Worm (Caenorhabditis elegans) whole organism, young adult: ENCODE data around the gene gpa-10.
A peak's percentile ranks its signal among the peaks of the same experiment; 100 is the strongest.

Source experiments
- C06A6.2 ChIP-seq: fragments of 200-800 bp; sonication (Bioruptor generic); conservative IDR thresholded peaks from 2 replicates; pipeline ENCODE4 v1.3.6; 2022; ENCODE audit warnings: missing genetic modification characterization, missing compliant biosample characterization
- F10E7.11 ChIP-seq: sonication (generic microtip); optimal IDR thresholded peaks from 2 replicates; lab custom pipeline; 2017; ENCODE audit warnings: mild to moderate bottlenecking, missing genetic modification characterization, moderate library complexity, missing compliant biosample characterization
- F22D6.2 ChIP-seq: sonication (generic microtip); optimal IDR thresholded peaks from 2 replicates; lab custom pipeline; 2016; ENCODE audit warnings: mild to moderate bottlenecking, missing genetic modification characterization, missing compliant biosample characterization
- F23B12.7 ChIP-seq: sonication (generic microtip); optimal IDR thresholded peaks from 2 replicates; lab custom pipeline; 2017; ENCODE audit warnings: missing genetic modification characterization, mild to moderate bottlenecking, missing compliant biosample characterization, antibody characterized with exemption, moderate library complexity; ENCODE audit not compliant: insufficient read depth
- F33H1.4 ChIP-seq: fragments of 200-800 bp; sonication (Bioruptor generic); IDR thresholded peaks from 2 replicates; pipeline ENCODE4 v1.3.6; 2022; ENCODE audit warnings: missing genetic modification reagents, missing genetic modification characterization, missing compliant biosample characterization
- F37B4.10 ChIP-seq: fragments of 200-800 bp; sonication (Bioruptor generic); IDR thresholded peaks from 2 replicates; pipeline ENCODE4 v1.3.6; 2022; ENCODE audit warnings: missing genetic modification characterization, missing compliant biosample characterization
- F55B11.4 ChIP-seq: sonication (generic microtip); optimal IDR thresholded peaks from 2 replicates; lab custom pipeline; 2016; ENCODE audit warnings: missing compliant biosample characterization, missing genetic modification characterization, borderline replicate concordance; ENCODE audit not compliant: insufficient read depth
- F57C9.4 ChIP-seq: sonication (generic microtip); optimal IDR thresholded peaks from 2 replicates; lab custom pipeline; 2017; ENCODE audit warnings: mild to moderate bottlenecking, missing genetic modification characterization, missing compliant biosample characterization
- K12H6.12 ChIP-seq: fragments of 200-800 bp; sonication (Bioruptor generic); optimal IDR thresholded peaks from 2 replicates; lab custom pipeline; 2018; ENCODE audit warnings: mild to moderate bottlenecking, missing genetic modification characterization, missing compliant biosample characterization
- Y53G8AR.9 ChIP-seq: fragments of 200-800 bp; sonication (Bioruptor generic); conservative IDR thresholded peaks from 2 replicates; pipeline ENCODE4 v1.3.6; 2022; ENCODE audit warnings: missing genetic modification reagents, missing genetic modification characterization, missing compliant biosample characterization
- Y56A3A.18 ChIP-seq: fragments of 200-800 bp; sonication (Bioruptor generic); IDR thresholded peaks from 2 replicates; pipeline ENCODE4 v1.3.6; 2022; ENCODE audit warnings: missing genetic modification reagents, missing genetic modification characterization, missing compliant biosample characterization
- Y79H2A.3 ChIP-seq: fragments of 200-800 bp; sonication (Bioruptor generic); conservative IDR thresholded peaks from 2 replicates; pipeline ENCODE4 v1.3.6; 2022; ENCODE audit warnings: missing genetic modification reagents, missing genetic modification characterization, missing compliant biosample characterization
- Y95B8A.8 ChIP-seq: fragments of 200-800 bp; sonication (Bioruptor generic); IDR thresholded peaks from 2 replicates; pipeline ENCODE4 v1.3.6; 2022; ENCODE audit warnings: missing genetic modification reagents, missing genetic modification characterization, missing compliant biosample characterization
- akir-1 ChIP-seq: fragments of 200-800 bp; sonication (Bioruptor generic); optimal IDR thresholded peaks from 2 replicates; lab custom pipeline; 2018; ENCODE audit warnings: mild to moderate bottlenecking, missing genetic modification characterization, moderate library complexity, missing compliant biosample characterization
- aptf-2 ChIP-seq: fragments of 200-800 bp; sonication (Bioruptor generic); conservative IDR thresholded peaks from 2 replicates; pipeline ENCODE4 v1.3.6; 2022; ENCODE audit warnings: missing genetic modification reagents, missing genetic modification characterization, missing compliant biosample characterization
- atf-7 ChIP-seq: sonication (generic microtip); optimal IDR thresholded peaks from 2 replicates; lab custom pipeline; 2017; ENCODE audit warnings: mild to moderate bottlenecking, missing genetic modification characterization, missing compliant biosample characterization
- attf-5 ChIP-seq: fragments of 200-800 bp; sonication (Bioruptor generic); optimal IDR thresholded peaks from 2 replicates; lab custom pipeline; 2018; ENCODE audit warnings: mild to moderate bottlenecking, missing genetic modification characterization, missing compliant biosample characterization
- attf-6 ChIP-seq: fragments of 200-800 bp; sonication (Bioruptor generic); IDR thresholded peaks from 2 replicates; pipeline ENCODE4 v1.3.6; 2022; ENCODE audit warnings: missing genetic modification reagents, missing genetic modification characterization, missing compliant biosample characterization
- cebp-2 ChIP-seq: fragments of 200-800 bp; sonication (Bioruptor generic); IDR thresholded peaks from 2 replicates; pipeline ENCODE4 v1.3.6; 2022; ENCODE audit warnings: missing genetic modification characterization, missing compliant biosample characterization
- ceh-40 ChIP-seq: fragments of 200-800 bp; sonication (Bioruptor generic); IDR thresholded peaks from 2 replicates; pipeline ENCODE4 v1.3.6; 2022; ENCODE audit warnings: missing genetic modification characterization, missing compliant biosample characterization
- egl-18 ChIP-seq: fragments of 200-800 bp; sonication (Bioruptor generic); IDR thresholded peaks from 2 replicates; pipeline ENCODE4 v1.3.6; 2022; ENCODE audit warnings: missing genetic modification reagents, missing genetic modification characterization, missing compliant biosample characterization
- egl-44 ChIP-seq: fragments of 200-800 bp; sonication (Bioruptor generic); IDR thresholded peaks from 2 replicates; pipeline ENCODE4 v1.3.6; 2022; ENCODE audit warnings: missing genetic modification reagents, missing genetic modification characterization, missing compliant biosample characterization
- fkh-3 ChIP-seq: sonication (generic microtip); optimal IDR thresholded peaks from 2 replicates; lab custom pipeline; 2016; ENCODE audit warnings: mild to moderate bottlenecking, missing genetic modification characterization, missing compliant biosample characterization
- hlh-12 ChIP-seq: sonication (generic microtip); optimal IDR thresholded peaks from 2 replicates; lab custom pipeline; 2016; ENCODE audit warnings: missing genetic modification characterization, missing compliant biosample characterization
- hlh-26 ChIP-seq: fragments of 200-800 bp; sonication (Bioruptor generic); conservative IDR thresholded peaks from 2 replicates; pipeline ENCODE4 v1.3.6; 2022; ENCODE audit warnings: missing genetic modification reagents, missing genetic modification characterization, missing compliant biosample characterization
- hsf-1 ChIP-seq: fragments of 200-800 bp; sonication (Bioruptor generic); IDR thresholded peaks from 2 replicates; pipeline ENCODE4 v1.3.6; 2022; ENCODE audit warnings: missing genetic modification reagents, missing genetic modification characterization, missing compliant biosample characterization
- lag-1 ChIP-seq: fragments of 200-800 bp; sonication (Bioruptor generic); IDR thresholded peaks from 2 replicates; pipeline ENCODE4 v1.3.6; 2022; ENCODE audit warnings: missing genetic modification reagents, missing genetic modification characterization, missing compliant biosample characterization
- let-526 ChIP-seq: fragments of 200-800 bp; sonication (Bioruptor generic); IDR thresholded peaks from 2 replicates; pipeline ENCODE4 v1.3.6; 2022; ENCODE audit warnings: missing genetic modification reagents, missing genetic modification characterization, missing compliant biosample characterization
- let-607 ChIP-seq, 2 experiments: fragments of 200-800 bp in 1 of 2; sonication (Bioruptor generic) in 1 of 2; sonication (generic microtip) in 1 of 2; optimal IDR thresholded peaks; 2 replicates each; lab custom pipeline; 2016 to 2018; ENCODE audit warnings: mild to moderate bottlenecking in 2 of 2, missing compliant biosample characterization in 2 of 2, missing genetic modification characterization in 2 of 2, moderate library complexity in 2 of 2, missing genotype in 1 of 2
- lin-40 ChIP-seq: sonication (generic microtip); optimal IDR thresholded peaks from 2 replicates; lab custom pipeline; 2016; ENCODE audit warnings: missing genetic modification characterization, mild to moderate bottlenecking, missing compliant biosample characterization, missing genotype, missing genetic modification reagents
- lin-54 ChIP-seq: fragments of 200-800 bp; sonication (Bioruptor generic); optimal IDR thresholded peaks from 2 replicates; lab custom pipeline; 2018; ENCODE audit warnings: mild to moderate bottlenecking, missing genetic modification characterization, missing compliant biosample characterization
- lsl-1 ChIP-seq: fragments of 200-800 bp; sonication (Bioruptor generic); optimal IDR thresholded peaks from 2 replicates; lab custom pipeline; 2018; ENCODE audit warnings: mild to moderate bottlenecking, missing genetic modification characterization, moderate library complexity, missing compliant biosample characterization
- madf-3 ChIP-seq: fragments of 200-800 bp; sonication (Bioruptor generic); IDR thresholded peaks from 2 replicates; pipeline ENCODE4 v1.3.6; 2022; ENCODE audit warnings: missing genetic modification reagents, missing genetic modification characterization, missing compliant biosample characterization
- nfya-2 ChIP-seq: fragments of 200-800 bp; sonication (Bioruptor generic); IDR thresholded peaks from 2 replicates; pipeline ENCODE4 v1.3.6; 2022; ENCODE audit warnings: missing genetic modification reagents, missing genetic modification characterization, missing compliant biosample characterization
- nhr-179 ChIP-seq: sonication (generic microtip); optimal IDR thresholded peaks from 2 replicates; lab custom pipeline; 2016; ENCODE audit warnings: mild to moderate bottlenecking, missing genetic modification characterization, missing compliant biosample characterization
- nhr-27 ChIP-seq: fragments of 200-800 bp; sonication (Bioruptor generic); optimal IDR thresholded peaks from 2 replicates; lab custom pipeline; 2018; ENCODE audit warnings: mild to moderate bottlenecking, missing genetic modification characterization, moderate library complexity, missing compliant biosample characterization
- nhr-90 ChIP-seq: sonication (generic microtip); optimal IDR thresholded peaks from 2 replicates; lab custom pipeline; 2016; ENCODE audit warnings: missing genotype, mild to moderate bottlenecking, missing genetic modification characterization, missing compliant biosample characterization
- rcor-1 ChIP-seq: fragments of 200-800 bp; sonication (Bioruptor generic); IDR thresholded peaks from 2 replicates; pipeline ENCODE4 v1.3.6; 2022; ENCODE audit warnings: missing genetic modification reagents, missing genetic modification characterization, missing compliant biosample characterization
- rec-8 ChIP-seq, 2 experiments: sonication (generic microtip); optimal IDR thresholded peaks; 2 replicates each; lab custom pipeline; 2016; ENCODE audit warnings: mild to moderate bottlenecking in 2 of 2, missing genetic modification characterization in 2 of 2, missing genetic modification reagents in 2 of 2, missing genotype in 2 of 2, missing biosample characterization in 1 of 2, missing compliant biosample characterization in 1 of 2, moderate library complexity in 1 of 2
- sdz-38 ChIP-seq: sonication (generic microtip); optimal IDR thresholded peaks from 2 replicates; lab custom pipeline; 2016; ENCODE audit warnings: missing genotype, missing genetic modification characterization, missing compliant biosample characterization
- sea-2 ChIP-seq: fragments of 200-800 bp; sonication (Bioruptor generic); IDR thresholded peaks from 2 replicates; pipeline ENCODE4 v1.3.6; 2022; ENCODE audit warnings: missing genetic modification characterization, missing compliant biosample characterization
- snpc-1.1 ChIP-seq: sonication (generic microtip); optimal IDR thresholded peaks from 2 replicates; lab custom pipeline; 2017; ENCODE audit warnings: missing genetic modification characterization, mild to moderate bottlenecking, missing compliant biosample characterization, antibody characterized with exemption, moderate library complexity, missing genotype, missing genetic modification reagents; ENCODE audit not compliant: insufficient read depth
- snpc-4 ChIP-seq, 5 experiments: fragments of 150-350 bp in 1 of 5; sonication (generic microtip) in 4 of 5; optimal IDR thresholded peaks; 2 replicates each; lab custom pipeline; 2014 to 2018; ENCODE audit warnings: missing genetic modification characterization in 5 of 5, missing biosample characterization in 3 of 5, antibody characterized with exemption in 2 of 5, mild to moderate bottlenecking in 2 of 5, missing compliant biosample characterization in 2 of 5, missing genotype in 2 of 5, moderate library complexity in 2 of 5, missing genetic modification reagents in 1 of 5
- sptf-2 ChIP-seq: fragments of 200-800 bp; sonication (Bioruptor generic); optimal IDR thresholded peaks from 2 replicates; lab custom pipeline; 2018; ENCODE audit warnings: mild to moderate bottlenecking, missing genetic modification characterization, missing compliant biosample characterization
- xnd-1 ChIP-seq: sonication (generic microtip); optimal IDR thresholded peaks from 2 replicates; lab custom pipeline; 2016; ENCODE audit warnings: missing genotype, missing genetic modification reagents, missing genetic modification characterization, missing compliant biosample characterization
- ztf-22 ChIP-seq: fragments of 200-800 bp; sonication (Bioruptor generic); optimal IDR thresholded peaks from 2 replicates; lab custom pipeline; 2018; ENCODE audit warnings: mild to moderate bottlenecking, missing genetic modification characterization, moderate library complexity, missing compliant biosample characterization
- ztf-26 ChIP-seq: sonication (generic microtip); optimal IDR thresholded peaks from 2 replicates; lab custom pipeline; 2017; ENCODE audit warnings: missing genetic modification characterization, missing compliant biosample characterization

gpa-10 gene

DNA sequence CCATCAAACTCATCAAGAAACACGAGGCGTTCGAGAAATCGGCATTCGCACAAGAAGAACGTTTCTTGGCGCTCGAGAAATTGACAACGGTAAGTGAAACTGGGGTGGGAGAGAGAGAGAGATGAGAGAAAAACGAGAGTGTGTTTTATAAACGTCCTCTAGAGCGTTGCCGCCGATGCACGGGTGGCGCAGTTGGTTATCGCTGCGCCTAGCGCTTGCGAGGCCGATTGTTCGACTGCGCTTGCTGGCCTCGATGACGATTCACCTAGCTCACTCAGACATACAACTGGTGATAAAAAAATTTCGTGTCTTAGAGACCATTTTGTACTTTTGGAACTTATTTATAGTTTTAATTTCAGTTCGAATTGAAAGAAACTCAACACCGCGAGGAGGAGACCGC is 34.2 kb upstream of the gpa-10 start (continued):
- TF ChIP-seq C06A6.2 (GFP tag; lab: Robert Waterston, UW), result no peak
- peak; percentile 74 for TF ChIP-seq ztf-26 (tag; lab: Kevin White, UChicago)
- TF ChIP-seq K12H6.12 (tag; lab: Kevin White, UChicago), result no peak
- no peak for TF ChIP-seq sdz-38 (tag; lab: Kevin White, UChicago)
- TF ChIP-seq Y56A3A.18 (GFP tag; lab: Robert Waterston, UW), result peak; percentile 77
- TF ChIP-seq snpc-1.1 (tag; lab: Kevin White, UChicago), result peak; percentile 42
- TF ChIP-seq rec-8 (tag; optimal IDR thresholded peaks at IDR 0.05; lab: Kevin White, UChicago), result peak; percentile 77 to 86
- peak; percentile 33; the same call in 1 of the 2 replicates for TF ChIP-seq hsf-1 (GFP tag; lab: Robert Waterston, UW)
- TF ChIP-seq F37B4.10 (GFP tag; lab: Robert Waterston, UW), result 0 out of 2 replicates have a peak, but pooled peaks have one; percentile 74
- TF ChIP-seq egl-18, result no peak
- TF ChIP-seq F33H1.4 (GFP tag; lab: Robert Waterston, UW), result 0 out of 2 replicates have a peak, but pooled peaks have one; percentile 21
- TF ChIP-seq lin-54 (GFP tag; lab: Kevin White, UChicago), result peak; percentile 68
- TF ChIP-seq lag-1 (GFP tag; lab: Robert Waterston, UW), result no peak
- peak; percentile 33 for TF ChIP-seq attf-5 (GFP tag; lab: Kevin White, UChicago)
- peak; percentile 58 for TF ChIP-seq nhr-179
- TF ChIP-seq nhr-90, result peak; percentile 82
- no peak for TF ChIP-seq F22D6.2 (tag; lab: Kevin White, UChicago)
- TF ChIP-seq F57C9.4, result peak; percentile 48
- TF ChIP-seq F23B12.7 (tag; lab: Kevin White, UChicago), result peak; percentile 88
- TF ChIP-seq nhr-27 (tag; lab: Kevin White, UChicago), result peak; percentile 77
- TF ChIP-seq snpc-4 (GFP tag; optimal IDR thresholded peaks at IDR 0.05; lab: Kevin White, UChicago), result peak; percentile 69
- TF ChIP-seq snpc-4 (tag; optimal IDR thresholded peaks at IDR 0.05; lab: Kevin White, UChicago), result peak in 2 of 4 experiments; percentile 64 to 72
- no peak for TF ChIP-seq madf-3 (GFP tag; lab: Robert Waterston, UW)
- TF ChIP-seq lin-40 (tag; lab: Kevin White, UChicago), result peak; percentile 68
- no peak for TF ChIP-seq sea-2 (GFP tag; lab: Robert Waterston, UW)
- TF ChIP-seq let-526 (GFP tag; lab: Robert Waterston, UW), result peak; percentile 78; the same call in 1 of the 2 replicates
- TF ChIP-seq fkh-3 (tag; lab: Kevin White, UChicago), result peak; percentile 78
- peak; percentile 66 for TF ChIP-seq ztf-22 (GFP tag; lab: Kevin White, UChicago)
- TF ChIP-seq cebp-2 (GFP tag; lab: Robert Waterston, UW), result no peak
- TF ChIP-seq rcor-1, result peak; percentile 43; the same call in 1 of the 2 replicates
- TF ChIP-seq attf-6 (GFP tag; lab: Robert Waterston, UW), result no peak
- no peak for TF ChIP-seq hlh-26 (GFP tag; lab: Robert Waterston, UW)
- 0 out of 2 replicates have a peak, but pooled peaks have one; percentile 56 for TF ChIP-seq Y53G8AR.9
- TF ChIP-seq atf-7 (tag; lab: Kevin White, UChicago), result peak; percentile 63
- no peak for TF ChIP-seq akir-1 (GFP tag; lab: Kevin White, UChicago)
- no peak for TF ChIP-seq F55B11.4 (tag; lab: Kevin White, UChicago)
- TF ChIP-seq nfya-2 (GFP tag; lab: Robert Waterston, UW), result no peak
- peak; percentile 72 for TF ChIP-seq F10E7.11 (tag; lab: Kevin White, UChicago)
- TF ChIP-seq hlh-12 (tag; lab: Kevin White, UChicago), result no peak
- no peak for TF ChIP-seq xnd-1
- no peak for TF ChIP-seq Y79H2A.3 (GFP tag; lab: Robert Waterston, UW)
- TF ChIP-seq sptf-2 (GFP tag; lab: Kevin White, UChicago), result peak; percentile 50
- 0 out of 2 replicates have a peak, but pooled peaks have one; percentile 26 for TF ChIP-seq aptf-2 (GFP tag; lab: Robert Waterston, UW)
- peak; percentile 69; the same call in 1 of the 2 replicates for TF ChIP-seq ceh-40 (GFP tag; lab: Robert Waterston, UW)
- TF ChIP-seq Y95B8A.8, result no peak
- peak; percentile 43 for TF ChIP-seq lsl-1 (GFP tag; lab: Kevin White, UChicago)
- peak; percentile 89 for TF ChIP-seq egl-44 (GFP tag; lab: Robert Waterston, UW)
- TF ChIP-seq let-607 (tag; optimal IDR thresholded peaks at IDR 0.05; lab: Kevin White, UChicago), result peak in 1 of 2 experiments; percentile 52
